Fruit fly (Drosophila melanogaster): ENCODE measurements around the gene GckIII.

GckIII gene

dm6 chr3R:17079859-17080255 is 5.5 kb upstream of the GckIII start, which contains the start of the genes Keap1 and kuk (continued):
- TF ChIP-seq nom (GFP tag; optimal IDR thresholded peaks at IDR 0.05) (no peak), Atf-2 (GFP tag; optimal IDR thresholded peaks at IDR 0.05) (peak; percentile 27), cwo (GFP tag; optimal IDR thresholded peaks at IDR 0.05) (no peak), CG13287 (GFP tag; IDR thresholded peaks at IDR 0.05; ENCODE audit: partially characterized antibody) (peak; percentile 91), pfk (GFP tag; optimal IDR thresholded peaks at IDR 0.05) (peak; percentile 29), bcd (GFP tag; optimal IDR thresholded peaks at IDR 0.05) (peak; percentile 60), CG9609 (GFP tag; optimal IDR thresholded peaks at IDR 0.05) (peak; percentile 53), NK7.1 (GFP tag; optimal IDR thresholded peaks at IDR 0.05) (no peak), lbe (GFP tag; optimal IDR thresholded peaks at IDR 0.05) (peak; percentile 62), ara (GFP tag; IDR thresholded peaks at IDR 0.05) (0 out of 2 replicates have a peak, but pooled peaks have one; percentile 8), wdn (GFP tag; IDR thresholded peaks at IDR 0.05) (no peak), ato (GFP tag; IDR thresholded peaks at IDR 0.05; ENCODE audit: partially characterized antibody) (no peak; the same call in 1 of the 2 replicates), sens-2 (GFP tag; IDR thresholded peaks at IDR 0.05) (no peak), gce (GFP tag; IDR thresholded peaks at IDR 0.05) (no peak), CG8924 (tag; optimal IDR thresholded peaks at IDR 0.05) (no peak), stwl (tag; optimal IDR thresholded peaks at IDR 0.05) (peak; percentile 70), CG13624 (GFP tag; optimal IDR thresholded peaks at IDR 0.05) (peak; percentile 47), Sox102F (GFP tag; optimal IDR thresholded peaks at IDR 0.05) (peak; percentile 22), hbn (GFP tag; IDR thresholded peaks at IDR 0.05; ENCODE audit: partially characterized antibody) (peak; percentile 83), CG2712 (tag; optimal IDR thresholded peaks at IDR 0.05) (peak; percentile 62), fru (optimal IDR thresholded peaks at IDR 0.05) (no peak), Stat92E (GFP tag; optimal IDR thresholded peaks at IDR 0.05) (no peak), mld (GFP tag; IDR thresholded peaks at IDR 0.05; ENCODE audit: partially characterized antibody) (0 out of 3 replicates have a peak, but pooled peaks have one; percentile 49), pan (optimal IDR thresholded peaks at IDR 0.05) (no peak), pan (GFP tag; optimal IDR thresholded peaks at IDR 0.05 in 1 of 2, IDR thresholded peaks at IDR 0.05 in 1 of 2) (no peak), shn (GFP tag; optimal IDR thresholded peaks at IDR 0.05) (peak; percentile 74), eve (GFP tag; optimal IDR thresholded peaks at IDR 0.05) (no peak), MTF-1 (GFP tag; optimal IDR thresholded peaks at IDR 0.05; ENCODE audit: borderline replicate concordance) (peak; percentile 43), CG11504 (tag; optimal IDR thresholded peaks at IDR 0.05) (peak; percentile 45), Mrtf (GFP tag; IDR thresholded peaks at IDR 0.05) (no peak), trh (GFP tag; optimal IDR thresholded peaks at IDR 0.05) (peak; percentile 30), ken (GFP tag; IDR thresholded peaks at IDR 0.05) (peak; percentile 80), Dp (GFP tag; optimal IDR thresholded peaks at IDR 0.05) (peak; percentile 71), CG14014 (GFP tag; IDR thresholded peaks at IDR 0.05) (peak; percentile 51), CG8359 (GFP tag; optimal IDR thresholded peaks at IDR 0.05; ENCODE audit: borderline replicate concordance) (no peak), CG7786 (GFP tag; optimal IDR thresholded peaks at IDR 0.05) (peak; percentile 51), CG11560 (tag; IDR thresholded peaks at IDR 0.05) (peak; percentile 13; the same call in 1 of the 3 replicates), Ptx1 (GFP tag; IDR thresholded peaks at IDR 0.05) (peak; percentile 61), hb (GFP tag; IDR thresholded peaks at IDR 0.05; ENCODE audit: partially characterized antibody) (peak; percentile 59; the same call in 2 of the 3 replicates), Hand (GFP tag; optimal IDR thresholded peaks at IDR 0.05) (no peak), CG10431 (GFP tag; optimal IDR thresholded peaks at IDR 0.05) (peak; percentile 70), Jarid2 (GFP tag; optimal IDR thresholded peaks at IDR 0.05) (peak; percentile 16), CG14860 (GFP tag; IDR thresholded peaks at IDR 0.05; ENCODE audit: partially characterized antibody) (peak; percentile 68), wek (GFP tag; optimal IDR thresholded peaks at IDR 0.05) (no peak), lab (GFP tag; optimal IDR thresholded peaks at IDR 0.05) (peak; percentile 67), CG16863 (GFP tag; optimal IDR thresholded peaks at IDR 0.05) (peak; percentile 23), dmrt99B (tag; optimal IDR thresholded peaks at IDR 0.05) (no peak), lilli (GFP tag; optimal IDR thresholded peaks at IDR 0.05) (peak; percentile 79), sim (GFP tag; IDR thresholded peaks at IDR 0.05) (no peak), CG34422 (GFP tag; IDR thresholded peaks at IDR 0.05) (peak; percentile 37; the same call in 2 of the 3 replicates)
